Worm (Caenorhabditis elegans) whole organism, L4 larva: ENCODE results near the gene mel-11.

Experiments
- daf-8 ChIP-seq: fragments of 200-800 bp; sonication (Bioruptor generic); IDR thresholded peaks from 2 replicates; pipeline ENCODE4 v1.3.6; 2022; ENCODE audit warnings: missing genetic modification characterization, missing compliant biosample characterization
- lir-3 ChIP-seq: sonication (generic microtip); optimal IDR thresholded peaks from 2 replicates; lab custom pipeline; 2016; ENCODE audit warnings: mild to moderate bottlenecking, missing genetic modification characterization, missing compliant biosample characterization

ce11 chrII:9324824-9325351, 33.4 kb upstream of the mel-11 start, which contains the start of gene eat-3:
- TF ChIP-seq daf-8 (GFP tag; lab: Robert Waterston, UW) (no peak), lir-3 (tag; lab: Kevin White, UChicago) (no peak)
